Fruit fly (Drosophila melanogaster) whole organism, embryonic: Measurements from ENCODE around the gene Root.
A peak's percentile ranks its signal among the peaks of the same experiment; 100 is the strongest.

ENCODE experiments used
- ATbp ChIP-seq: fragments of 200-800 bp; sonication (Bioruptor generic); optimal IDR thresholded peaks from 2 replicates; lab custom pipeline; 2017; ENCODE audit warnings: missing biosample characterization, mild to moderate bottlenecking, missing genetic modification characterization, missing genetic modification reagents
- Atf-2 ChIP-seq: fragments of 200-800 bp; sonication (Bioruptor generic); optimal IDR thresholded peaks from 2 replicates; lab custom pipeline; 2016; ENCODE audit warnings: missing biosample characterization, missing genetic modification characterization
- BEAF-32 ChIP-seq: fragments of 200-800 bp; sonication (Bioruptor generic); optimal IDR thresholded peaks from 3 replicates; lab custom pipeline; 2017; ENCODE audit warnings: missing biosample characterization, missing genetic modification characterization, mild to moderate bottlenecking, moderate library complexity, missing genetic modification reagents
- C15 ChIP-seq: fragments of 200-800 bp; sonication (Bioruptor generic); IDR thresholded peaks from 3 replicates; pipeline ENCODE4 v1.3.6; 2022; ENCODE audit warnings: missing biosample characterization, missing genetic modification characterization
- CG10147 ChIP-seq: fragments of 200-800 bp; sonication (Bioruptor generic); optimal IDR thresholded peaks from 2 replicates; lab custom pipeline; 2019; ENCODE audit warnings: missing biosample characterization, mild to moderate bottlenecking, missing genetic modification characterization, moderate library complexity
- CG10366 ChIP-seq: fragments of 200-800 bp; sonication (Bioruptor generic); IDR thresholded peaks from 2 replicates; pipeline ENCODE4 v1.3.6; 2022; ENCODE audit warnings: missing biosample characterization, missing genetic modification characterization
- CG10462 ChIP-seq: fragments of 200-800 bp; sonication (Bioruptor generic); optimal IDR thresholded peaks from 2 replicates; lab custom pipeline; 2016; ENCODE audit warnings: missing biosample characterization, missing genetic modification characterization
- CG11093 ChIP-seq: fragments of 200-800 bp; sonication (Bioruptor generic); IDR thresholded peaks from 3 replicates; pipeline ENCODE4 v1.3.6; 2022; ENCODE audit warnings: missing biosample characterization, missing genetic modification characterization
- CG11560 ChIP-seq: fragments of 200-800 bp; sonication (Bioruptor generic); IDR thresholded peaks from 3 replicates; pipeline ENCODE4 v1.3.6; 2022; ENCODE audit warnings: missing biosample characterization, missing genetic modification characterization
- CG12391 ChIP-seq: fragments of 200-800 bp; sonication (Bioruptor generic); optimal IDR thresholded peaks from 3 replicates; lab custom pipeline; 2018; ENCODE audit warnings: missing biosample characterization, mild to moderate bottlenecking, missing genetic modification characterization, moderate library complexity
- CG17359 ChIP-seq: fragments of 200-800 bp; sonication (Bioruptor generic); optimal IDR thresholded peaks from 3 replicates; lab custom pipeline; 2018; ENCODE audit warnings: missing biosample characterization, mild to moderate bottlenecking, missing genetic modification characterization, moderate library complexity
- CG30403 ChIP-seq: fragments of 200-800 bp; sonication (Bioruptor generic); optimal IDR thresholded peaks from 3 replicates; lab custom pipeline; 2016; ENCODE audit warnings: missing biosample characterization, missing genetic modification characterization
- CG31388 ChIP-seq: fragments of 200-800 bp; sonication (Bioruptor generic); optimal IDR thresholded peaks from 2 replicates; lab custom pipeline; 2016; ENCODE audit warnings: missing biosample characterization, missing genetic modification characterization
- CG3163 ChIP-seq: fragments of 200-800 bp; sonication (Bioruptor generic); optimal IDR thresholded peaks from 3 replicates; lab custom pipeline; 2016; ENCODE audit warnings: missing biosample characterization, missing genetic modification characterization
- CG32532 ChIP-seq: fragments of 200-800 bp; sonication (Bioruptor generic); IDR thresholded peaks from 2 replicates; pipeline ENCODE4 v1.3.6; 2022; ENCODE audit warnings: missing biosample characterization, missing genetic modification characterization
- CG32772 ChIP-seq: fragments of 200-800 bp; sonication (Bioruptor generic); IDR thresholded peaks from 2 replicates; pipeline ENCODE4 v1.3.6; 2022; ENCODE audit warnings: missing biosample characterization, missing genetic modification characterization
- CG34376 ChIP-seq: fragments of 200-800 bp; sonication (Bioruptor generic); optimal IDR thresholded peaks from 2 replicates; lab custom pipeline; 2018; ENCODE audit warnings: missing biosample characterization, mild to moderate bottlenecking, missing genetic modification characterization
- CG5180 ChIP-seq: fragments of 200-800 bp; sonication (Bioruptor generic); optimal IDR thresholded peaks from 3 replicates; lab custom pipeline; 2017; ENCODE audit warnings: missing biosample characterization, missing genetic modification characterization, mild to moderate bottlenecking, moderate library complexity, missing genetic modification reagents
- CG6683 ChIP-seq: fragments of 200-800 bp; sonication (Bioruptor generic); optimal IDR thresholded peaks from 2 replicates; lab custom pipeline; 2017; ENCODE audit warnings: missing biosample characterization, mild to moderate bottlenecking, missing genetic modification characterization, missing genetic modification reagents
- CG6813 ChIP-seq: fragments of 200-800 bp; sonication (Bioruptor generic); optimal IDR thresholded peaks from 2 replicates; lab custom pipeline; 2017; ENCODE audit warnings: missing biosample characterization, missing genetic modification characterization, mild to moderate bottlenecking, moderate library complexity, missing genetic modification reagents
- CG7928 ChIP-seq: fragments of 200-800 bp; sonication (Bioruptor generic); optimal IDR thresholded peaks from 2 replicates; lab custom pipeline; 2017; ENCODE audit warnings: missing biosample characterization, mild to moderate bottlenecking, missing genetic modification characterization
- CG7987 ChIP-seq: fragments of 200-800 bp; sonication (Bioruptor generic); optimal IDR thresholded peaks from 2 replicates; lab custom pipeline; 2018; ENCODE audit warnings: missing biosample characterization, mild to moderate bottlenecking, missing genetic modification characterization, moderate library complexity
- CG9817 ChIP-seq: fragments of 200-800 bp; sonication (Bioruptor generic); optimal IDR thresholded peaks from 2 replicates; lab custom pipeline; 2018; ENCODE audit warnings: missing biosample characterization, mild to moderate bottlenecking, missing genetic modification characterization, moderate library complexity
- CTCF ChIP-seq: fragments of 200-800 bp; sonication (Bioruptor generic); optimal IDR thresholded peaks from 2 replicates; lab custom pipeline; 2017; ENCODE audit warnings: missing biosample characterization, mild to moderate bottlenecking, missing genetic modification characterization, moderate library complexity
- Dfd ChIP-seq, 2 experiments: fragments of >200 bp; optimal IDR thresholded peaks; 2 replicates each; lab custom pipeline; 2017; ENCODE audit warnings: missing biosample characterization in 2 of 2, missing genetic modification characterization in 2 of 2
- Dip2 ChIP-seq: fragments of 200-800 bp; sonication (Bioruptor generic); IDR thresholded peaks from 2 replicates; pipeline ENCODE4 v1.3.6; 2022; ENCODE audit warnings: missing biosample characterization, missing genetic modification characterization
- Hmr ChIP-seq: fragments of 200-800 bp; sonication (Bioruptor generic); optimal IDR thresholded peaks from 3 replicates; lab custom pipeline; 2017; ENCODE audit warnings: mild to moderate bottlenecking, missing biosample characterization, missing genetic modification reagents, missing genetic modification characterization
- Jarid2 ChIP-seq: fragments of 200-800 bp; sonication (Bioruptor generic); optimal IDR thresholded peaks from 3 replicates; lab custom pipeline; 2017; ENCODE audit warnings: mild to moderate bottlenecking, missing biosample characterization, missing genetic modification reagents, missing genetic modification characterization
- Lim3 ChIP-seq: fragments of 200-800 bp; sonication (Bioruptor generic); IDR thresholded peaks from 2 replicates; pipeline ENCODE4 v1.3.6; 2022; ENCODE audit warnings: missing biosample characterization, missing genetic modification characterization
- Lpt ChIP-seq: fragments of >200 bp; optimal IDR thresholded peaks from 2 replicates; lab custom pipeline; 2018; ENCODE audit warnings: missing biosample characterization, missing genetic modification characterization
- NK7.1 ChIP-seq: fragments of 200-800 bp; sonication (Bioruptor generic); optimal IDR thresholded peaks from 3 replicates; lab custom pipeline; 2016; ENCODE audit warnings: missing biosample characterization, missing genetic modification characterization
- Sin3A ChIP-seq: fragments of >200 bp; optimal IDR thresholded peaks from 2 replicates; lab custom pipeline; 2018
- Sox100B ChIP-seq: fragments of 200-800 bp; sonication (Bioruptor generic); optimal IDR thresholded peaks from 3 replicates; lab custom pipeline; 2018; ENCODE audit warnings: missing biosample characterization, mild to moderate bottlenecking, missing genetic modification characterization
- Sry-δ ChIP-seq: fragments of 200-800 bp; sonication (Bioruptor generic); optimal IDR thresholded peaks from 2 replicates; lab custom pipeline; 2016; ENCODE audit warnings: missing biosample characterization, missing genetic modification characterization
- Taf1 ChIP-seq: fragments of 200-800 bp; sonication (Bioruptor generic); IDR thresholded peaks from 2 replicates; pipeline ENCODE4 v1.3.6; 2022; ENCODE audit warnings: missing biosample characterization, missing genetic modification characterization
- Xrp1 ChIP-seq: fragments of 200-800 bp; sonication (Bioruptor generic); IDR thresholded peaks from 2 replicates; pipeline ENCODE4 v1.3.6; 2022; ENCODE audit warnings: missing biosample characterization, missing genetic modification characterization
- bab2 ChIP-seq: fragments of 200-800 bp; sonication (Bioruptor generic); optimal IDR thresholded peaks from 2 replicates; lab custom pipeline; 2016; ENCODE audit warnings: missing biosample characterization, missing genetic modification characterization
- bowl ChIP-seq: fragments of 200-800 bp; sonication (Bioruptor generic); IDR thresholded peaks from 2 replicates; pipeline ENCODE4 v1.3.6; 2022; ENCODE audit warnings: missing biosample characterization, missing genetic modification characterization
- cg ChIP-seq: fragments of 200-800 bp; sonication (Bioruptor generic); optimal IDR thresholded peaks from 3 replicates; lab custom pipeline; 2019; ENCODE audit warnings: missing biosample characterization, mild to moderate bottlenecking, missing genetic modification characterization, moderate library complexity
- chn ChIP-seq: fragments of 200-800 bp; sonication (Bioruptor generic); optimal IDR thresholded peaks from 2 replicates; lab custom pipeline; 2016; ENCODE audit warnings: missing biosample characterization, missing genetic modification characterization
- fd64A ChIP-seq: fragments of 200-800 bp; sonication (Bioruptor generic); optimal IDR thresholded peaks from 3 replicates; lab custom pipeline; 2018; ENCODE audit warnings: missing biosample characterization, mild to moderate bottlenecking, missing genetic modification characterization
- fru ChIP-seq: fragments of >200 bp; optimal IDR thresholded peaks from 2 replicates; lab custom pipeline; 2017
- gsb-n ChIP-seq: fragments of 200-800 bp; sonication (Bioruptor generic); optimal IDR thresholded peaks from 3 replicates; lab custom pipeline; 2018; ENCODE audit warnings: missing biosample characterization, mild to moderate bottlenecking, missing genetic modification characterization
- gt ChIP-seq: fragments of 200-800 bp; sonication (Bioruptor generic); IDR thresholded peaks from 2 replicates; pipeline ENCODE4 v1.3.6; 2022; ENCODE audit warnings: missing biosample characterization, missing genetic modification characterization
- hbn ChIP-seq: fragments of 200-800 bp; sonication (Bioruptor generic); IDR thresholded peaks from 2 replicates; pipeline ENCODE4 v1.3.6; 2022; ENCODE audit warnings: missing biosample characterization, missing genetic modification characterization; ENCODE audit not compliant: partially characterized antibody
- kah ChIP-seq: fragments of 200-800 bp; sonication (Bioruptor generic); optimal IDR thresholded peaks from 2 replicates; lab custom pipeline; 2018; ENCODE audit warnings: missing biosample characterization, mild to moderate bottlenecking, missing genetic modification characterization
- pho ChIP-seq: fragments of 200-800 bp; sonication (Bioruptor generic); optimal IDR thresholded peaks from 2 replicates; lab custom pipeline; 2016; ENCODE audit warnings: missing biosample characterization, missing genetic modification characterization
- pzg ChIP-seq: fragments of 200-800 bp; sonication (Bioruptor generic); optimal IDR thresholded peaks from 3 replicates; lab custom pipeline; 2018; ENCODE audit warnings: missing biosample characterization, mild to moderate bottlenecking, missing genetic modification characterization, moderate library complexity
- sens ChIP-seq: fragments of 200-800 bp; sonication (Bioruptor generic); peaks from one replicate; lab custom pipeline; 2016; ENCODE audit warnings: missing biosample characterization, missing genetic modification characterization
- sens-2 ChIP-seq: fragments of 200-800 bp; sonication (Bioruptor generic); IDR thresholded peaks from 2 replicates; pipeline ENCODE4 v1.3.6; 2022; ENCODE audit warnings: missing biosample characterization, missing genetic modification characterization
- sima ChIP-seq: fragments of 200-800 bp; sonication (Bioruptor generic); optimal IDR thresholded peaks from 2 replicates; lab custom pipeline; 2016; ENCODE audit warnings: missing biosample characterization, missing genetic modification characterization
- tx ChIP-seq: fragments of 200-800 bp; sonication (Bioruptor generic); optimal IDR thresholded peaks from 2 replicates; lab custom pipeline; 2016; ENCODE audit warnings: missing biosample characterization, missing genetic modification characterization

Gene Root

DNA sequence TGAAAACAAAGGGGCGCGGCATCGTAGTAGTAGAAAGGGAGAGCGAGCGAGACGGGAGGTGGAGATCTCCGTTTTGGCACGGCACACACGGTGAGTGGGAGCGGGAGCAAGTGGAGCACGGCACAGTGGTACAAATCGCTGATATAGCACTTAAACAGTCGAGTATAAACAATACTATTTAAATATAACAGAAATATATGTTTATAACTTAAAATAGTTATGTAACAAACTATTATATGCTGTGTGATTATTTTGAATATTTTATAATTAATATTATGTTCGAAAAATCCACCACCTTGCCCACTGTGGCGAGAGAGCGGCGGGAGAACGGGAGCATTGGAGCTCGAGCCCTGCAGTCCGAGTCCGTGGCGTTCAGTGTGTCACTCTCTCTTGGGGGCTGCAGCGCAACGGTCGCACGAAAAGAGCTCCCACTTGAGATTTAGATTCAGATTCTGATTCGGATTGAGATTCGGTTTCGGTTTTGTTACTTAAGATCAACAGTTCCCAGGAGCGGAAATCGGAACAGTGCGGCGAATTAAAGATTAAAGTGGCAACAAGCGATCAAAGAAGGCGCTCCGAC lies 28.0 kb downstream of the Root start, which contains the start of gene Kal1 (continued):
- peak; percentile 93 for TF ChIP-seq CG32772 (GFP tag; lab: Robert Waterston, UW)
- TF ChIP-seq CG10147 (GFP tag; lab: Kevin White, UChicago): peak; percentile 79
- TF ChIP-seq fru (lab: Kevin White, UChicago): no peak
- TF ChIP-seq cg (GFP tag; lab: Kevin White, UChicago): peak; percentile 26
- TF ChIP-seq Dfd (GFP tag; optimal IDR thresholded peaks at IDR 0.05; lab: Kevin White, UChicago): no peak
- peak; percentile 90 for TF ChIP-seq fd64A (GFP tag; lab: Kevin White, UChicago)
- TF ChIP-seq gsb-n (tag; lab: Kevin White, UChicago): peak; percentile 97
- TF ChIP-seq CG10462 (GFP tag; lab: Kevin White, UChicago): peak; percentile 72
- peak; percentile 18 for TF ChIP-seq CG7928 (GFP tag; lab: Kevin White, UChicago)
- TF ChIP-seq Taf1 (GFP tag; lab: Robert Waterston, UW): peak; percentile 53; the same call in 1 of the 2 replicates
- peak; percentile 67 for TF ChIP-seq CTCF (GFP tag; lab: Kevin White, UChicago)
- TF ChIP-seq bab2 (GFP tag; lab: Kevin White, UChicago): peak; percentile 24
- peak; percentile 96 for TF ChIP-seq CG17359 (tag; lab: Kevin White, UChicago)
- no peak for TF ChIP-seq CG3163 (GFP tag; lab: Kevin White, UChicago)
- peak; percentile 6 for TF ChIP-seq CG34376
- TF ChIP-seq CG11093 (GFP tag; lab: Robert Waterston, UW): peak; percentile 84
- peak; percentile 85 for TF ChIP-seq CG5180
- TF ChIP-seq CG7987: peak; percentile 50
- peak; percentile 69 for TF ChIP-seq Jarid2 (GFP tag; lab: Kevin White, UChicago)
- TF ChIP-seq CG32532 (GFP tag; lab: Robert Waterston, UW): peak; percentile 87
- peak; percentile 66 for TF ChIP-seq CG9817 (tag; lab: Kevin White, UChicago)
- TF ChIP-seq CG30403 (GFP tag; lab: Kevin White, UChicago): peak; percentile 88
- TF ChIP-seq Dip2 (GFP tag; lab: Robert Waterston, UW): peak; percentile 54; the same call in 1 of the 2 replicates
- peak; percentile 85 for TF ChIP-seq CG6683 (GFP tag; lab: Kevin White, UChicago)
- peak; percentile 86 for TF ChIP-seq Hmr (GFP tag; lab: Kevin White, UChicago)
- peak; percentile 90 for TF ChIP-seq kah (GFP tag; lab: Kevin White, UChicago)
- peak; percentile 58 for TF ChIP-seq CG31388 (GFP tag; lab: Kevin White, UChicago)
- no peak for TF ChIP-seq pho (GFP tag; lab: Kevin White, UChicago)
- TF ChIP-seq Sry-δ (GFP tag; lab: Kevin White, UChicago): no peak
- peak; percentile 68; the same call in 1 of the 3 replicates for TF ChIP-seq C15
- TF ChIP-seq sens-2 (GFP tag; lab: Robert Waterston, UW): peak; percentile 91
- no peak for TF ChIP-seq sima
- TF ChIP-seq Sin3A (lab: Kevin White, UChicago): no peak
- TF ChIP-seq CG11560 (tag; lab: Robert Waterston, UW): peak; percentile 72; the same call in 2 of the 3 replicates
- peak; percentile 95 for TF ChIP-seq Sox100B
- no peak for TF ChIP-seq hbn (GFP tag; lab: Robert Waterston, UW)
- no peak for TF ChIP-seq tx (GFP tag; lab: Kevin White, UChicago)
- peak; percentile 62 for TF ChIP-seq Lim3
- peak; percentile 60; the same call in 1 of the 2 replicates for TF ChIP-seq gt
- TF ChIP-seq BEAF-32 (GFP tag; lab: Kevin White, UChicago): no peak
- TF ChIP-seq pzg (GFP tag; lab: Kevin White, UChicago): no peak
- peak; percentile 96 for TF ChIP-seq sens (GFP tag; lab: Kevin White, UChicago)
- TF ChIP-seq Xrp1 (GFP tag; lab: Robert Waterston, UW): peak; percentile 97
- TF ChIP-seq CG6813: peak; percentile 91
- no peak for TF ChIP-seq NK7.1 (GFP tag; lab: Kevin White, UChicago)
- TF ChIP-seq Lpt: no peak
- peak; percentile 94 for TF ChIP-seq CG12391 (tag; lab: Kevin White, UChicago)
- peak; percentile 20 for TF ChIP-seq Atf-2 (GFP tag; lab: Kevin White, UChicago)
- TF ChIP-seq CG10366 (GFP tag; lab: Robert Waterston, UW): peak; percentile 92
- TF ChIP-seq ATbp (GFP tag; lab: Kevin White, UChicago): peak; percentile 96
- peak; percentile 85 for TF ChIP-seq bowl (GFP tag; lab: Robert Waterston, UW)
- TF ChIP-seq chn (GFP tag; lab: Kevin White, UChicago): peak; percentile 49
